Worm (Caenorhabditis elegans) whole organism, L4/young adult: Measurements from ENCODE around the gene F10E9.7.
"Not testable (repeated sequence)": the region's sequence is repeated elsewhere in the genome, so short reads cannot be mapped to it uniquely, and the experiment has no call there.

Experiments
- W03F9.2 ChIP-seq: fragments of 150-350 bp; optimal IDR thresholded peaks from 2 replicates; lab custom pipeline; 2014; ENCODE audit warnings: missing biosample characterization, missing genetic modification characterization
- dao-5 ChIP-seq: sonication (generic microtip); optimal IDR thresholded peaks from 2 replicates; lab custom pipeline; 2016; ENCODE audit warnings: missing genotype, missing genetic modification characterization, moderate library complexity, missing compliant biosample characterization
- him-1 ChIP-seq: sonication (generic microtip); optimal IDR thresholded peaks from 2 replicates; lab custom pipeline; 2016; ENCODE audit warnings: missing genotype, missing genetic modification reagents, missing genetic modification characterization, missing compliant biosample characterization

Gene F10E9.7

ce11 chrIII:8307356-8307755 lies at the start of gene F10E9.7, which contains the start of gene F10E9.5:
Gene F10E9.7 (minus strand): TSS chrIII:8307441.
Gene F10E9.5 (plus strand): TSS chrIII:8307592.
- TF ChIP-seq W03F9.2 (tag; lab: Kevin White, UChicago) (peak; percentile 96), dao-5 (no peak), him-1 (tag; lab: Kevin White, UChicago) (peak; percentile 65)

- peak; percentile 46 for TF ChIP-seq W03F9.2 (tag; lab: Kevin White, UChicago)
- TF ChIP-seq dao-5: no peak
Measured at ce11 chrIII:8356407-8356881, 49.2 kb upstream of the F10E9.7 start.

- no peak for TF ChIP-seq him-1 (tag; lab: Kevin White, UChicago)
- TF ChIP-seq W03F9.2 (tag; lab: Kevin White, UChicago): no peak
- no peak for TF ChIP-seq dao-5
Measured at ce11 chrIII:8355462-8355815, 48.2 kb upstream of the F10E9.7 start.

- TF ChIP-seq dao-5 (no peak), W03F9.2 (tag; lab: Kevin White, UChicago) (no peak), him-1 (tag; lab: Kevin White, UChicago) (peak; percentile 17)
Measured at ce11 chrIII:8354644-8355461, 47.6 kb upstream of the F10E9.7 start, which contains the start of gene unc-116. Gene unc-116 (minus strand): TSS chrIII:8355174.

- not testable (repeated sequence) for TF ChIP-seq W03F9.2 (tag; lab: Kevin White, UChicago); dao-5; him-1 (tag; lab: Kevin White, UChicago)
Measured at ce11 chrIII:8347822-8348221, 40.6 kb upstream of the F10E9.7 start, which contains the start of gene clc-29. Gene clc-29 (minus strand): TSS chrIII:8347922.

- not testable (repeated sequence) for TF ChIP-seq W03F9.2 (tag; lab: Kevin White, UChicago); him-1 (tag; lab: Kevin White, UChicago); dao-5
Measured at ce11 chrIII:8344283-8344682, 37.0 kb upstream of the F10E9.7 start, which contains the start of gene ZC262.7. Gene ZC262.7 (minus strand): TSS chrIII:8344336.

ce11 chrIII:8339372-8339771 lies 32.1 kb upstream of the F10E9.7 start, which contains the start of gene clc-28:
Gene clc-28 (minus strand): TSS chrIII:8339472.
- not testable (repeated sequence) for TF ChIP-seq dao-5; him-1 (tag; lab: Kevin White, UChicago); W03F9.2 (tag; lab: Kevin White, UChicago)

ce11 chrIII:8334432-8334831 lies 27.2 kb upstream of the F10E9.7 start, which contains the start of gene ZC262.4:
Gene ZC262.4 (minus strand): TSS chrIII:8334532.
- no peak for TF ChIP-seq W03F9.2 (tag; lab: Kevin White, UChicago)
- no peak for TF ChIP-seq dao-5
- no peak for TF ChIP-seq him-1 (tag; lab: Kevin White, UChicago)

ce11 chrIII:8331779-8332178 lies 24.5 kb upstream of the F10E9.7 start, which contains the start of the genes mrps-18A and ZC262.2:
Gene mrps-18A (minus strand): TSS chrIII:8331919.
Gene ZC262.2 (plus strand): TSS chrIII:8332062.
- TF ChIP-seq him-1 (tag; lab: Kevin White, UChicago): no peak
- peak; percentile 19 for TF ChIP-seq W03F9.2 (tag; lab: Kevin White, UChicago)
- no peak for TF ChIP-seq dao-5

ce11 chrIII:8331211-8331610 lies 24.0 kb upstream of the F10E9.7 start, which contains the start of gene iglr-2:
Gene iglr-2 (minus strand): TSS chrIII:8331311.
- TF ChIP-seq him-1 (tag; lab: Kevin White, UChicago) (no peak), W03F9.2 (tag; lab: Kevin White, UChicago) (no peak), dao-5 (no peak)

- TF ChIP-seq dao-5: no peak
- TF ChIP-seq him-1 (tag; lab: Kevin White, UChicago): no peak
- no peak for TF ChIP-seq W03F9.2 (tag; lab: Kevin White, UChicago)
Measured at ce11 chrIII:8325574-8326513, 18.6 kb upstream of the F10E9.7 start, which contains the start of gene ZC262.13. Gene ZC262.13 (plus strand): TSS chrIII:8326214.

- TF ChIP-seq him-1 (tag; lab: Kevin White, UChicago): no peak
- no peak for TF ChIP-seq W03F9.2 (tag; lab: Kevin White, UChicago)
- TF ChIP-seq dao-5: no peak
Measured at ce11 chrIII:8324412-8324811, 17.2 kb upstream of the F10E9.7 start, which contains the start of gene F10E9.12. Gene F10E9.12 (plus strand): TSS chrIII:8324542.
